Worm (Caenorhabditis elegans): ENCODE measurements around the gene cest-8.

cest-8 gene

ce11 chrX:12200577-12200976 lies 18.9 kb upstream of the cest-8 start (continued):
- TF ChIP-seq tbx-2 (tag; optimal IDR thresholded peaks at IDR 0.05) (peak; percentile 32), nhr-19 (GFP tag; conservative IDR thresholded peaks at IDR 0.05) (0 out of 2 replicates have a peak, but pooled peaks have one; percentile 10)

DNA sequence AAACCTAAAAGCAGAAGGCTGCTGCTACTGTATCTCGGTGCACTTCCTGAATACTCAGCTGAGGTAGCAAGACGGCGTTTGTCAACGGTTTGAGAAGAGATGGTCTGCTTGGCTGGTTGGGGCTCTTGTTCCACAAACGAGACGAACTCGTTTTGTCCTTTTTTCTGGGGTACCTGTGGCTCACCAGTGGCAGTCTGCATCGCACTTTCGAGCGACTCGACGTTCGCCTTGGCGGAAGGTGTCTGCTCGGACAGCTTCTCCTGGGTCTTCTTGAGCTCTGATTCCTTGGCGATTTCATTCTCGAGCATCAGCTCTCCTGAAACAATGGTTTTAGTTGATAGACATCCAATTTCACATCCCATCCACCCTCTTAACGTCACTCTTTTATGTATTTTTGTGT lies 18.0 kb upstream of the cest-8 start:
- TF ChIP-seq C04F5.9 (tag; optimal IDR thresholded peaks at IDR 0.05) (no peak), ceh-82 (tag; optimal IDR thresholded peaks at IDR 0.05) (no peak), nhr-90 (tag; optimal IDR thresholded peaks at IDR 0.05; ENCODE audit: poor library complexity) (no peak), fos-1 (tag; optimal IDR thresholded peaks at IDR 0.05) (no peak), jun-1 (tag; optimal IDR thresholded peaks at IDR 0.05) (no peak), lin-15B (tag; optimal IDR thresholded peaks at IDR 0.05) (no peak), unc-130 (tag; optimal IDR thresholded peaks at IDR 0.05) (no peak), pag-3 (tag; optimal IDR thresholded peaks at IDR 0.05; ENCODE audit: borderline replicate concordance, insufficient read depth) (no peak), unc-86 (tag; optimal IDR thresholded peaks at IDR 0.05) (no peak), nhr-77 (tag; optimal IDR thresholded peaks at IDR 0.05) (no peak), dpl-1 (GFP tag; optimal IDR thresholded peaks at IDR 0.05) (no peak), zip-4 (GFP tag; optimal IDR thresholded peaks at IDR 0.05) (no peak), lin-14 (GFP tag; optimal IDR thresholded peaks at IDR 0.05) (no peak)

DNA sequence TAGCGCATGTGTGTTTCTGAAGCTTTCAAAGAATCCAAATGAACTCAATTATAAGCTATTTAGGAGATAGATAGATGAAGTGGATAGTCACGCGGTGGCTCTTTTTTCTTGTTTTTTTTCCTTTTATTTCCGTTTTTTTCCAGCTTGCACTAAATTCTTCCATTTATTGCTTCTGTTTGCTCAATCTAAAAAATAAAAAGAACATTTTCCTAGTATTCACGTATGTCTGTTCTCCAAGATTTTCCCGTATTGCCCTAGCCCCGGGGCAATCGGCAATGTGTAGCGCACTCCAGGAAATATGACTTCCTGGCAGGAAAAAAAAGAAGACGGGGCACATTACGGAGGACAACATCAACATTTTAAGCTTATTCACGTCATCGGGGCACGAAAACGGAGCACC lies 17.6 kb upstream of the cest-8 start:
- TF ChIP-seq hpl-2 (GFP tag; optimal IDR thresholded peaks at IDR 0.05) (no peak), lin-13 (GFP tag; optimal IDR thresholded peaks at IDR 0.05) (no peak), ets-5 (GFP tag; IDR thresholded peaks at IDR 0.05) (no peak), vab-15 (tag; optimal IDR thresholded peaks at IDR 0.05) (no peak), aly-2 (tag; optimal IDR thresholded peaks at IDR 0.05) (no peak), snpc-4 (tag; optimal IDR thresholded peaks at IDR 0.05) (no peak), ceh-82 (tag; optimal IDR thresholded peaks at IDR 0.05) (no peak), mef-2 (tag; optimal IDR thresholded peaks at IDR 0.05) (peak; percentile 52), mdl-1 (tag; optimal IDR thresholded peaks at IDR 0.05) (no peak), C16A3.4 (tag; optimal IDR thresholded peaks at IDR 0.05) (no peak), lsy-2 (tag; optimal IDR thresholded peaks at IDR 0.05) (no peak), egl-13 (tag; optimal IDR thresholded peaks at IDR 0.05) (peak; percentile 39), skn-1 (tag; optimal IDR thresholded peaks at IDR 0.05) (no peak), fkh-8 (tag; optimal IDR thresholded peaks at IDR 0.05) (peak; percentile 55), F16B12.6 (tag; optimal IDR thresholded peaks at IDR 0.05) (no peak), grh-1 (GFP tag; IDR thresholded peaks at IDR 0.05) (no peak), lir-3 (tag; optimal IDR thresholded peaks at IDR 0.05; ENCODE audit: poor library complexity) (no peak), aha-1 (tag; optimal IDR thresholded peaks at IDR 0.05) (no peak), xbp-1 (tag; optimal IDR thresholded peaks at IDR 0.05) (no peak), ceh-90 (tag; optimal IDR thresholded peaks at IDR 0.05) (no peak), irx-1 (tag; optimal IDR thresholded peaks at IDR 0.05) (no peak), Y116A8C.19 (tag; optimal IDR thresholded peaks at IDR 0.05; ENCODE audit: borderline replicate concordance) (no peak), egl-27 (tag; optimal IDR thresholded peaks at IDR 0.05) (no peak), fkh-4 (tag; optimal IDR thresholded peaks at IDR 0.05; ENCODE audit: borderline replicate concordance) (no peak), C34B4.2 (tag; optimal IDR thresholded peaks at IDR 0.05) (no peak), nhr-12 (tag; optimal IDR thresholded peaks at IDR 0.05) (no peak), nhr-47 (tag; optimal IDR thresholded peaks at IDR 0.05) (peak; percentile 36), nhr-19 (GFP tag; conservative IDR thresholded peaks at IDR 0.05) (no peak), fos-1 (tag; optimal IDR thresholded peaks at IDR 0.05) (no peak), fkh-10 (GFP tag; optimal IDR thresholded peaks at IDR 0.05) (no peak), tlp-1 (tag; optimal IDR thresholded peaks at IDR 0.05) (no peak), efl-3 (GFP tag; optimal IDR thresholded peaks at IDR 0.05) (no peak), nhr-85 (tag) (no peak), ces-1 (GFP tag; optimal IDR thresholded peaks at IDR 0.05) (no peak), nhr-76 (tag; optimal IDR thresholded peaks at IDR 0.05) (no peak), sup-37 (GFP tag; optimal IDR thresholded peaks at IDR 0.05) (no peak), ceh-88 (GFP tag; IDR thresholded peaks at IDR 0.05) (no peak), lin-39 (tag; optimal IDR thresholded peaks at IDR 0.05) (no peak), nhr-71 (tag; optimal IDR thresholded peaks at IDR 0.05) (peak; percentile 32)
